Worm (Caenorhabditis elegans) whole organism, young adult: ENCODE results near the gene F20D6.11.

ENCODE experiments used
- F37B4.10 ChIP-seq: fragments of 200-800 bp; sonication (Bioruptor generic); IDR thresholded peaks from 2 replicates; pipeline ENCODE4 v1.3.6; 2022; ENCODE audit warnings: missing genetic modification characterization, missing compliant biosample characterization
- ama-1 ChIP-seq, 3 experiments: fragments of 150-350 bp in 1 of 3; sonication (generic microtip) in 2 of 3; optimal IDR thresholded peaks; 2 replicates each; lab custom pipeline; 2014 to 2018; ENCODE audit warnings: missing biosample characterization in 2 of 3, missing genetic modification characterization in 2 of 3, missing genetic modification reagents in 2 of 3
- attf-5 ChIP-seq: fragments of 200-800 bp; sonication (Bioruptor generic); optimal IDR thresholded peaks from 2 replicates; lab custom pipeline; 2018; ENCODE audit warnings: mild to moderate bottlenecking, missing genetic modification characterization, missing compliant biosample characterization
- sea-2 ChIP-seq: fragments of 200-800 bp; sonication (Bioruptor generic); IDR thresholded peaks from 2 replicates; pipeline ENCODE4 v1.3.6; 2022; ENCODE audit warnings: missing genetic modification characterization, missing compliant biosample characterization
- snpc-4 ChIP-seq, 5 experiments: fragments of 150-350 bp in 1 of 5; sonication (generic microtip) in 4 of 5; optimal IDR thresholded peaks; 2 replicates each; lab custom pipeline; 2014 to 2018; ENCODE audit warnings: missing genetic modification characterization in 5 of 5, missing biosample characterization in 3 of 5, antibody characterized with exemption in 2 of 5, mild to moderate bottlenecking in 2 of 5, missing compliant biosample characterization in 2 of 5, missing genotype in 2 of 5, moderate library complexity in 2 of 5, missing genetic modification reagents in 1 of 5
- xnd-1 ChIP-seq: sonication (generic microtip); optimal IDR thresholded peaks from 2 replicates; lab custom pipeline; 2016; ENCODE audit warnings: missing genotype, missing genetic modification reagents, missing genetic modification characterization, missing compliant biosample characterization
- ztf-26 ChIP-seq: sonication (generic microtip); optimal IDR thresholded peaks from 2 replicates; lab custom pipeline; 2017; ENCODE audit warnings: missing genetic modification characterization, missing compliant biosample characterization

DNA sequence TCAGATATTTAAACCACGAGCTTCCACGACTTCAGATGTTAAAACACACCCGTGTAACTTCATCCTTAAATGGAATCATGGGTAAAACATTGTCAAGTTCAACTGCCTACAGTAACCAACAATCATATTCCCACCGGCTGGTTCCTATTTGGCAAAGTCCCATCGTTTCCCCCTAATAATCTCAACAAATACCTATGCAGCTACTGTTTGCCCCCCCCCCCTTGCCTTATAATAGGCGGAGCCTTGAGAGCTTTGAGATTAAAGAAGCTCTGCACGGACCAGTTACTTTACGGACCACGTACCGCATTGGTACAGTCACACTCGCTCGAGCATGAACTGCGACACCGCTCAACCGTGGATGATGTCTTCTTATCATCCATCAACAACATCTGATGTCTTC lies 25.7 kb upstream of the F20D6.11 start, which contains the start of gene pax-1:
- no peak for TF ChIP-seq sea-2
- no peak for TF ChIP-seq attf-5
- TF ChIP-seq snpc-4 (GFP tag; optimal IDR thresholded peaks at IDR 0.05; lab: Kevin White, UChicago): no peak
- no peak for TF ChIP-seq snpc-4 (tag; optimal IDR thresholded peaks at IDR 0.05; lab: Kevin White, UChicago)
- no peak for TF ChIP-seq ztf-26 (tag; lab: Kevin White, UChicago)
- TF ChIP-seq F37B4.10 (GFP tag; lab: Robert Waterston, UW): no peak
- no peak for TF ChIP-seq ama-1 (optimal IDR thresholded peaks at IDR 0.05; lab: Kevin White, UChicago)
- TF ChIP-seq ama-1 (GFP tag; optimal IDR thresholded peaks at IDR 0.05; lab: Kevin White, UChicago): no peak
- no peak for TF ChIP-seq xnd-1 (tag; lab: Kevin White, UChicago)
